Fruit fly (Drosophila melanogaster) whole organism: ENCODE results near the gene CG11562.

Experiments
- CG8478 ChIP-seq: fragments of >200 bp; optimal IDR thresholded peaks from 2 replicates; lab custom pipeline; 2018; ENCODE audit warnings: inconsistent platforms
- Dll ChIP-seq: fragments of >200 bp; optimal IDR thresholded peaks from 2 replicates; lab custom pipeline; 2017
- EcR ChIP-seq, 2 experiments: fragments of >200 bp; optimal IDR thresholded peaks; 2 replicates each; lab custom pipeline; 2017; ENCODE audit warnings: missing biosample characterization in 2 of 2, missing genetic modification characterization in 2 of 2, missing genetic modification reagents in 2 of 2
- pan ChIP-seq: fragments of >200 bp; optimal IDR thresholded peaks from 2 replicates; lab custom pipeline; 2017
- psq ChIP-seq: fragments of >200 bp; optimal IDR thresholded peaks from 2 replicates; lab custom pipeline; 2017
- usp ChIP-seq: fragments of >200 bp; optimal IDR thresholded peaks from 2 replicates; lab custom pipeline; 2017; ENCODE audit warnings: missing biosample characterization, missing genetic modification characterization, mixed read lengths

The CG11562 gene

DNA sequence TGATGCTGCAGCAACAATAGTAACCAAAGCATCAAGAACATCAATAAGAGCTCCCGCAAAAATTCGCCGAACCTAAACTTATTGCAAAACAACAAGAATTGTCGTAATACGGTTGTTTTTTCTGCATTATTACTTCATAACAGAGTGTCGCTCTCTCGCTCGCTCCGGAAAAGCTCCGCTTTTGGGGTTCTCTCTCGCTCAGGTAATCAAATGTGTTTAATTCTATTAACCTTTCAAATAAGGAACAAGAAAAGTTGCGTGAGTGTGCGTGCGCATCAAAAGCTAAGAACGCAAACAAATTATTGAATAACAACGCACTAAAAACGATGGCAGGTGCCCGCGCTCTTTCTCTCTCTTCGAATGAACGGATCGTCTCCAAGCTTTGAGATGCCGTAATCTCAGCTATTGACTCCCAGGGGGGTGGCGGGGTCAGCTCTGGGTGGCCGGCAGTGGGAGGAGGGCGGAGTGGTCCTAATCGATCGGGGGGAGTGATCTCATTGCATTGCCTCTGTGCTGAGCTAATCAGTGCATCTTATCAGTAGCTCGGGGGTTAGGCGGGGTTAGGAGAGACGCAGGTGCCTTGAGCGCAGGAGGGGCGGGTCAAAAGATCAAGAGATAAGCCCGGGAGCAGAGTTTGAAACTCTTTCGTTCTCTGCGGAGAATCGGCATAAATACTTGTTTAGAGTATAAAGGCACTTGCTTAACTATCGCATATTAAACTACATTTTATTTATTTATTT lies 14.1 kb downstream of the CG11562 start:
- TF ChIP-seq psq (no peak), Dll (no peak), CG8478 (lab: Kevin White, UChicago) (no peak), pan (lab: Kevin White, UChicago) (no peak), usp (no peak), EcR (GFP tag; optimal IDR thresholded peaks at IDR 0.05; lab: Kevin White, UChicago) (no peak)

DNA sequence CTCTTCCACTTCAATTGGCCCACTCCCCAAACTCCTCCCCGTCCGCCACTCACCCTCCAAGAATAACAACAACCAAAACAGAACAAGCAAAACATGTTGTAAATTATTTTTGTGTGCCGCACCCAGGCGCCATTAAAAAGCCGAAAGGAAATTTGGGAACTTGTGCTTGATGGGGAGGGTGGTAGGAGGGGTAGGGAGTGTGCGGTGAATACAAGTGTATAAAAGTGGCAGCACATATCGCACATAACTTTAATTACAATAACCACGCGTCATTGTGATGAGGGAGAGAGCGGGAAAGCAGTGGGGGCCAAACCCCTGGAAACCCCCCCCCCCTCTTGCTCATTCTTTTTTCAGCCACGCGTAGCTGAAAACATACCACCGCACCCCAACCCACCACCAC lies 14.9 kb downstream of the CG11562 start:
- no peak for TF ChIP-seq pan (lab: Kevin White, UChicago)
- no peak for TF ChIP-seq psq

DNA sequence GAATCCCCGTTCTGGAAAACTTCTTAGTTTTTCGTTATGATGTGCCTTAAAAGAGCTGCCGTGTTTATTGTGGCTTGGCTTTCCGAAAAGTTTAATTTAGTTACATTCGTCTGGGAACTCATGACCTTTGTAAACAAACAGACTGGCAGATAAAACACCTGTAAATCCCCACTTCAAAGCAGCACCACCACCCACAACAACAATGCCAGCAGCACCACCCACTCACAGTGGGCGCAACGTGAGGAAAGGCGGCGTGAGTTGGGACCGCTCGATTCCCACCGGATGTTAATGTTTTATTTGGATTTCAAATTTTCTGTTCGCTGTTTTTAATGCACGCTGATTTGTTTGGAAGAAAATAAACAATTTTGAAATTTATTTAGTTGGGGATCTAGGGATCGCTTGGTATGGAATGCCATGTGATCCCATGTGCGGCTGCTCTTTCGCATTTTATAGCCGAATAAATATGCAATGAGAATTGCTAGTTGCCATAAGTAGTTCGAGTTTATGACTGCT lies 16.0 kb downstream of the CG11562 start:
- TF ChIP-seq usp (no peak), CG8478 (lab: Kevin White, UChicago) (no peak), EcR (GFP tag; optimal IDR thresholded peaks at IDR 0.05; lab: Kevin White, UChicago) (no peak), Dll (no peak), psq (no peak), pan (lab: Kevin White, UChicago) (no peak)

DNA sequence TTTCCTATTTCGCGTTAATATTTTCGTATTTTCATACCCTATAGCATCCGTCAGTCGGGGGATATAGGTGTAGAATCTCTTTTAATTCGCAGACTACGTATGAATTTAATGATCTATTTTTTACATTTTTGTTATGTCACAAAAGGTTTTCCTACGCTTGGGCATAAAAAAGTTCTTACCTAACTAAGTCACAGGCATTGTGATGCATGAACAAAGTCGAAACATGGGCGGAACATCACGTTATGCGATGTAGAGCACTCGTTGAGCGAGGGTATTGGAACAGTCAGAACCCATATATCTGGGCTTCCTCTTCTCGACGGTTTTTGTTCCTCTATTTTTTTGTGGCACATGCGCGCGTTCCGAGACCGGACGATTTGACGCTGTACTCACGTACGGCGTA lies 17.0 kb downstream of the CG11562 start:
- TF ChIP-seq Dll (no peak), CG8478 (lab: Kevin White, UChicago) (no peak), pan (lab: Kevin White, UChicago) (peak; percentile 73)

DNA sequence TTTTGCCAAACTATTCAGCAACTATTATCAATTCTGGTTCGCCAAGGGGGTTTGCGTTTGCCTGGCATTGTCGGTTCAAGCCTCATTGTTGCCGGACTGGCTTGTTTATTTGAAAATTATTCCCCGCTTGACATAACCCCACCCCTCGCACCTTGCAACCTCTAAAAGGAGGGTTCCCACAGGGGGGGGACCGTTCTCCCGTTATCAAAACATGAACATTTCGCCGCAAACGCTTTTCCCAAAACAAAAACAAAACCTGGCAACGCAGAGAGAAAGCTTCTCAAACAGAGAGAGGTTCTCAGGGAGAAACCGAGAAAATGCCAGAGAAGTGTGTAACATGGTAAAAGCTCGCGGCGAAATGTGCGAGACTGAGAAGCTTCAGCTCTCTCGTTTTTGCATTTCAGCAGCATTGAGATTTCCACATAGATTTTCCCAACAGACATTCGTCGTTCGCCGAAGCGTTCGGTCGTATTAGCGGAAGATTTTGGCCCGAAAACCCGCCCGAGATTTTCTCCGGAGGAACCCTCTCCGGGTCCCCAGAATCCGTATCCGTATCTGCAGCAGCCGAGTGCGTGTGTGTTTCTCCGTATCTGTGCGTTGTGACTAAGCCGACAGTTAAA lies 17.7 kb downstream of the CG11562 start:
- TF ChIP-seq pan (lab: Kevin White, UChicago), result no peak
- TF ChIP-seq Dll, result peak; percentile 11

DNA sequence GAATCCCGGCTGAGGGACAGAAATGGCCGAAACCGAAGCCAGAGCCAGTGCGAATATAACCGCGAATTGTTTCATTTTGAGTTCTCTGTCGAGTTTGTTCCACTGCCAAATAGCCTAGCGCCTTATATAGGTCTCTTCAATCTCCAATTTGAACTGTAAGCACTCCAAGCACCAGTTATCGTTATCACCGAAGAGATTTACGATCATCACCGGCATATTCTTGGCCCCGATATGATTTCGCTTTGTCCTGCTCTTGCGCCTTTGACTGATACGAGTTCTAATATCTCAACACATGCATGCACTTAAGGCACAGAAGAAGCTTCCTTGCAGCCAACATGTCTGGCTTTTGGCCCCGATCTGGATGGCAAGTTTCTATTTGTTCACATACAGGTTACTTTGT lies 26.9 kb downstream of the CG11562 start, which contains the start of gene CG11912:
Gene CG11912 (minus strand): TSS at position 101 of the 400 bp plus-strand sequence.
- TF ChIP-seq CG8478 (lab: Kevin White, UChicago) (no peak), pan (lab: Kevin White, UChicago) (no peak), psq (no peak), EcR (GFP tag; optimal IDR thresholded peaks at IDR 0.05; lab: Kevin White, UChicago) (no peak), usp (no peak), Dll (no peak)

DNA sequence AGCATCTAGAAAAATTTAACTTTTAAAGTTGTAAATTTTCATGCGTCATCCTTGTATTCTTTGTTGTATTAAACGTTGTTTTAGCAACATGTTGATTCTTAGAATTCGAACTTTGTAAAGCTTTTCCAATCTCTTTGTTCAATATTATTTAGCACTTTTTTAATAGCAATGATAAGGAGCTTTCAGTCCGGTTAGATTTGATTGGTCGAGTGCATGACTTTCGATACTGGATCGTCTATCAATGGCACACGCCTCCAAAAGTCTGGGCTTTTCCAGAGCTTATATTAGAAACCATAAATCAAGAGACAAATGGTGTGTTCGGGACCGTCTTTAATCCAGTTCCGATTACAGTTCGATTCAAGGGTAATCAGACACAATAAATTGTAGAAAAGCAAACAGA lies 27.5 kb downstream of the CG11562 start:
- TF ChIP-seq CG8478 (lab: Kevin White, UChicago) (no peak), usp (no peak), psq (no peak), Dll (no peak)

DNA sequence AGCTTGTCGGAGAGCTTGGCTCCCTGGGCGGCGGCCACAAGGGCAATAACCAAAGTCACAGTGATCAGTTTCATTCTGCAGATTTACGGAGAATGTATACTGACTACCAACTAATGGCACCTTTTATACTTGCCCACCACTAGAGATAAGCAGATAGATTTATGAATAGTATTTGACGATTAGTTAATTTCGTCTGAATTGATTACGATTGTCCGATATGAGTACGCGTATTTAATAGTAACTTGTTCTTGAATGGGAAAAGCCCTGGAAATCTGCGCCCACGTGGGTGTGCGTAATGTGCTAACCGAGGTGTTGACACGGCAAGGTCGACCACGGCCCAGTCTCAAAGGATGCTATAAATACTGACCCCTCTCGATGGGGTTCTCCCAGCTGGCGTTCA lies 28.9 kb downstream of the CG11562 start, which contains the start of gene CG11911:
Gene CG11911 (minus strand): TSS at position 101 of the 400 bp plus-strand sequence.
- TF ChIP-seq Dll, result no peak
- no peak for TF ChIP-seq pan (lab: Kevin White, UChicago)

DNA sequence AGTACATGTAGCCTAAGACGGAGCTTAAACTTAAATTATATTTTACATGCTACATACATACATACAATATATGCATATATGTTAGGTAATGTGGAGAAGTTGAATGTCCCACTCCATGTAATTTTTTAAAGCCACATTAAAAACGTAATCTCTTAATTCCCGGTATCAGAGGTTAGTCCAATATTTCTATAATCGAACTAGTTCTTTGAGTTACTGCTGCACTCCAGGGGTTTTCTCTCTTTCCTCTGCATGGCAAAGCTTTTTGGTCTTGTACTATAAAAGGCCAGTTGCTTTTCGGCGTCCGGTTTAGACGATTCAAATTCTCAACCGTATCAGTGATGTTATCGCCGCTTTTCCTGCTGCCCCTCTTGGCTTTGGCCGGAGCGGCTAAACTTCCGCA lies 29.6 kb downstream of the CG11562 start, which contains the start of gene CG33127:
Gene CG33127 (plus strand): TSS at position 309 of the 400 bp plus-strand sequence.
- TF ChIP-seq CG8478 (lab: Kevin White, UChicago) (no peak), usp (no peak), pan (lab: Kevin White, UChicago) (no peak), psq (no peak), Dll (no peak), EcR (GFP tag; optimal IDR thresholded peaks at IDR 0.05; lab: Kevin White, UChicago) (no peak)

DNA sequence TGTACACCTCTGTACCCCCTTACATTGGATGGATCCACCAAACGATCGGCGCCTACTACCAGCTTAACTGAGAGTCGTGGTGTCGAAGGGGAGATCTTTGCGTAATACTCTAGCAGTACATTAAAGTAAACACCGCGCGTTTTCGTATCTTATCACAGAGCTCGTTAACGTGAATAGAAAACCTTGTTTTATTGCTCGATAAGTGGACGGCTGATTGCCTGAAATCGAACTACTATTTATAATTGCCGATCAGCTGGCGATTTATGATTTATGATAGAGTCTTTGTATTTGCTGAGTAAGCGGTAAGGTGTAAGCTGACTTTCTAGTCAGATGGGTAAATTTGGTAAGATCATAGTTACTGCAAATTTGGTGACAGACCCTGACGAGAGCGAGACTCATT lies 30.7 kb downstream of the CG11562 start:
- TF ChIP-seq psq (no peak), pan (lab: Kevin White, UChicago) (no peak), EcR (GFP tag; optimal IDR thresholded peaks at IDR 0.05; lab: Kevin White, UChicago) (no peak), CG8478 (lab: Kevin White, UChicago) (no peak), usp (no peak), Dll (no peak)

DNA sequence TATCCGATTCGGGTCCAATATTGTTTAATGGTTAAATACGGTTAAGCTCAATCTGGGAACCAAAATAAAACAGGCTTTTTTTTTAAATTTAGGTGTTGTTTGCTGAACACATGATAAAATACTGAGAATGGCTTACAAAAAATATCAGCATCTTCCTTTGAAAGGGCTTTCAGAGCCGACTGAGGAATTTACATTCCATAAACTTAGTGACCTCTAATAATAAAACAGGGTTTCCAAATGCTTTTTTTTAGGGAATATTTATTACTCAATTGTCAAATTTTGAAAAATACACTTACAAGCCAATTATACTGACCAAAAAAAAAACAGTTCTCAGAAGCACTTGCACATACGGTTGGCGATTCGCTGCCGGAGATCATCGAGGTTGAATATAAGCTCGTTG lies 37.4 kb downstream of the CG11562 start, which contains the start of gene CG43755:
Gene CG43755 (minus strand): TSS at position 101 of the 400 bp plus-strand sequence.
- TF ChIP-seq EcR (GFP tag; optimal IDR thresholded peaks at IDR 0.05; lab: Kevin White, UChicago) (no peak), pan (lab: Kevin White, UChicago) (no peak), usp (no peak), CG8478 (lab: Kevin White, UChicago) (no peak), psq (no peak), Dll (no peak)

DNA sequence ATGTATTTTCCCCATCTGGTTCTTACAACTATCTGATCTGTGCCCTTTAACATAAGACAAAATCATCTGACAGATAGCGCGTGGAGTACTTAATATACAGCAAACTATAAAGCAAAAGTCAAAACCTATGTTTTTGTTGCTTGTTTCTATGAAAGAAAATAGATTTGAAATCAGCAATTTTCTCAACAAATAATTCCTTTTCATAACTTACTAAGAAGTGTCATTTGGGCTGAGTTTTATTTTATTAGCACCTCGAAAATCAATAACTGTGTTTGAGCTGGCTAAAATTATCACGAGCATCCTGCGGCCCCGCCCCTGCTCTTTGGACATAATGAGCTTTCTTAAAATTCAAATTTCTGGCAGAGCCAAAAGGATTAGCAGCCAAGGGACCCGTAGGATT lies 40.0 kb downstream of the CG11562 start, which contains the start of gene CG31921:
Gene CG31921 (minus strand): TSS at position 101 of the 400 bp plus-strand sequence.
- TF ChIP-seq usp, result no peak
